Worm (Caenorhabditis elegans): ENCODE results near the gene rfs-1.

DNA sequence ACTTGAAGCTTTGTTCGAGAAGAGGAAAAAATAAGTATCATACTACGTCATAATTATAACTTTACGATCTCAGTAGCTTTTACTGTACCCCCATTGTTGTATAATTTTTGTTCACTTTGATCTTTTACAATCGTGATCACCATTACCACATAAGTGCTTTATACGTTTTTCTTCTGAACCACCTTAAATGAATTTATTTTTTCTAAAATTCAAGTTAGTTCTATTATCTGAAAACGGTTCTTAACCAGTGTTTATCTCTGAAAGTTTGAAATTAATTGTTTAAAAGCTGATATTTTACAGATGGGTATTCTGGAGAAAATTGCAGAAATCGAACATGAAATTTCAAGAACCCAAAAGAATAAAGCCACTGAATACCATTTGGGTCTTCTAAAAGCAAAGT, 19.3 kb downstream of the rfs-1 start, which contains the start of gene C02F5.3:
- TF ChIP-seq ceh-82 (tag; optimal IDR thresholded peaks at IDR 0.05) (no peak), lin-15B (tag; optimal IDR thresholded peaks at IDR 0.05) (no peak), sox-4 (tag; optimal IDR thresholded peaks at IDR 0.05) (no peak), dsc-1 (tag; optimal IDR thresholded peaks at IDR 0.05) (no peak)

Data from whole organism, L1 larva.